Worm (Caenorhabditis elegans) whole organism, midembryonic: ENCODE data around the gene F26A1.8.

ENCODE experiments used
- T22C8.4 ChIP-seq: fragments of 200-800 bp; sonication (Bioruptor generic); IDR thresholded peaks from 2 replicates; pipeline ENCODE4 v1.3.6; 2022; ENCODE audit warnings: missing genetic modification characterization, missing compliant biosample characterization
- flt-1 ChIP-seq: fragments of 200-800 bp; sonication (Bioruptor generic); IDR thresholded peaks from 2 replicates; pipeline ENCODE4 v1.3.6; 2022; ENCODE audit warnings: missing genetic modification characterization, missing compliant biosample characterization
- klf-2 ChIP-seq: fragments of 200-800 bp; sonication (Bioruptor generic); conservative IDR thresholded peaks from 2 replicates; pipeline ENCODE4 v1.3.6; 2022; ENCODE audit warnings: missing genetic modification reagents, missing genetic modification characterization, missing compliant biosample characterization

DNA sequence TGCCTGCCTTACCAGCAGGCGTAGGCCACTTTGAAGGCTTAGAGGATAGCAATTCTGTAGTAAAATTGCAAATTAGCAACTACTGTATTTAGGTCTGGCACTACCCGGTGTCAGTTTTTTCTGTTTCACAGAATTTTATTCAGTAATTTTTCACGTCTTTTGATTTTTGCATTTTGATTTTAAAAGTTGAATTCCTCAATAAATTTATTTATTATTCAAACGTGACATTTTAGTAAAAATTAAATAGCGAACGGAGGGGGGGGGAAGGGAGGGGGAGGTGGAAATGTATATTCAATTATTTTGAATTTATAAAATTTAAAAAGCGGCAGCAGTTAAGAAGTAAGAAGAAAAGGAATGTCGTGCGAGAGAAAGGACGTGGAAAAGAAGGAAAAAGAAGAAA, 4.8 kb downstream of the F26A1.8 start, which contains the start of gene F26A1.4:
- no peak for TF ChIP-seq klf-2 (GFP tag; lab: Robert Waterston, UW)
- no peak for TF ChIP-seq flt-1
- no peak for TF ChIP-seq T22C8.4 (GFP tag; lab: Robert Waterston, UW)
